Fruit fly (Drosophila melanogaster): ENCODE data around the gene CG33493.

Gene CG33493

dm6 chr3L:10737123-10737709 lies 44.2 kb upstream of the CG33493 start (continued):
- TF ChIP-seq CG11456 (GFP tag; IDR thresholded peaks at IDR 0.05) = peak; percentile 22; the same call in 1 of the 3 replicates
- TF ChIP-seq Kr (GFP tag; optimal IDR thresholded peaks at IDR 0.05) = no peak
- peak; percentile 95 for TF ChIP-seq kni (GFP tag; optimal IDR thresholded peaks at IDR 0.05)
- peak; percentile 9 for TF ChIP-seq ERR (GFP tag; optimal IDR thresholded peaks at IDR 0.05)
- TF ChIP-seq nerfin-1 (tag; optimal IDR thresholded peaks at IDR 0.05) = peak; percentile 51
- peak; percentile 37; the same call in 1 of the 2 replicates for TF ChIP-seq chm (GFP tag; IDR thresholded peaks at IDR 0.05)
- peak; percentile 72 for TF ChIP-seq tap (tag; optimal IDR thresholded peaks at IDR 0.05)
- peak; percentile 15 for TF ChIP-seq CG12391 (tag; optimal IDR thresholded peaks at IDR 0.05)
- TF ChIP-seq CG12071 (GFP tag; optimal IDR thresholded peaks at IDR 0.05) = peak; percentile 65
- TF ChIP-seq CG17359 (tag; optimal IDR thresholded peaks at IDR 0.05) = peak; percentile 10
- TF ChIP-seq CG13287 (GFP tag; IDR thresholded peaks at IDR 0.05; ENCODE audit: partially characterized antibody) = peak; percentile 21; the same call in 1 of the 2 replicates
- peak; percentile 54 for TF ChIP-seq GATAe (GFP tag; conservative IDR thresholded peaks at IDR 0.05)
- TF ChIP-seq CG8924 (tag; optimal IDR thresholded peaks at IDR 0.05) = peak; percentile 72
- TF ChIP-seq sens-2 (GFP tag; IDR thresholded peaks at IDR 0.05) = peak; percentile 84
- peak; percentile 22; the same call in 1 of the 2 replicates for TF ChIP-seq Ptx1 (GFP tag; IDR thresholded peaks at IDR 0.05)
- TF ChIP-seq bcd (GFP tag; optimal IDR thresholded peaks at IDR 0.05) = peak; percentile 34
- peak; percentile 79 for TF ChIP-seq B-H2 (GFP tag; optimal IDR thresholded peaks at IDR 0.05)
- TF ChIP-seq run (tag; optimal IDR thresholded peaks at IDR 0.05) = peak; percentile 43
- TF ChIP-seq MTF-1 (GFP tag; optimal IDR thresholded peaks at IDR 0.05; ENCODE audit: borderline replicate concordance) = peak; percentile 32
- peak; percentile 87 for TF ChIP-seq CG8478 (optimal IDR thresholded peaks at IDR 0.05)
- peak; percentile 73 for TF ChIP-seq Fer1 (GFP tag; optimal IDR thresholded peaks at IDR 0.05)
- peak; percentile 53 for TF ChIP-seq nom (GFP tag; optimal IDR thresholded peaks at IDR 0.05)
- peak; percentile 32 for TF ChIP-seq CG4328 (GFP tag; optimal IDR thresholded peaks at IDR 0.05)
- no peak for TF ChIP-seq disco-r (GFP tag; optimal IDR thresholded peaks at IDR 0.05)
- peak; percentile 1 for TF ChIP-seq Lhr (GFP tag; optimal IDR thresholded peaks at IDR 0.05)
- TF ChIP-seq lilli (GFP tag; optimal IDR thresholded peaks at IDR 0.05) = no peak
- TF ChIP-seq oc (tag; optimal IDR thresholded peaks at IDR 0.05) = peak; percentile 84
- peak; percentile 23 for TF ChIP-seq CG10979 (tag; optimal IDR thresholded peaks at IDR 0.05)

dm6 chr3L:10736483-10737122 lies 43.6 kb upstream of the CG33493 start:
- peak; percentile 28 for TF ChIP-seq CG2678 (tag; optimal IDR thresholded peaks at IDR 0.05)
- no peak for TF ChIP-seq Lpt (GFP tag; optimal IDR thresholded peaks at IDR 0.05)
- no peak for TF ChIP-seq CG1233 (GFP tag; optimal IDR thresholded peaks at IDR 0.05)
- no peak for TF ChIP-seq chif (GFP tag; optimal IDR thresholded peaks at IDR 0.05)
- 0 out of 2 replicates have a peak, but pooled peaks have one; percentile 32 for TF ChIP-seq CG17612 (GFP tag; IDR thresholded peaks at IDR 0.05)
- no peak for TF ChIP-seq maf-S (GFP tag; optimal IDR thresholded peaks at IDR 0.05)
- peak; percentile 24 for TF ChIP-seq unpg (GFP tag; optimal IDR thresholded peaks at IDR 0.05)
- no peak for TF ChIP-seq ham (GFP tag; IDR thresholded peaks at IDR 0.05)
- TF ChIP-seq CG14014 (GFP tag; IDR thresholded peaks at IDR 0.05) = 0 out of 2 replicates have a peak, but pooled peaks have one; percentile 6
- no peak for TF ChIP-seq grn (GFP tag; optimal IDR thresholded peaks at IDR 0.05)
- TF ChIP-seq dpn (GFP tag; optimal IDR thresholded peaks at IDR 0.05) = peak in 1 of 2 experiments; percentile 4
- TF ChIP-seq corto (GFP tag; optimal IDR thresholded peaks at IDR 0.05) = no peak
- peak; percentile 9 for TF ChIP-seq CG4707 (GFP tag; optimal IDR thresholded peaks at IDR 0.05)
- TF ChIP-seq Jarid2 (GFP tag; optimal IDR thresholded peaks at IDR 0.05) = no peak
- no peak for TF ChIP-seq Stat92E (GFP tag; optimal IDR thresholded peaks at IDR 0.05)
- TF ChIP-seq CG7928 (GFP tag; optimal IDR thresholded peaks at IDR 0.05) = no peak
- TF ChIP-seq ranshi (GFP tag; IDR thresholded peaks at IDR 0.05) = peak; percentile 35; the same call in 1 of the 2 replicates
- no peak for TF ChIP-seq CG1792 (GFP tag; optimal IDR thresholded peaks at IDR 0.05)
- TF ChIP-seq bowl (GFP tag; IDR thresholded peaks at IDR 0.05) = no peak
- peak; percentile 22 for TF ChIP-seq CG2120 (GFP tag; optimal IDR thresholded peaks at IDR 0.05)
- no peak for TF ChIP-seq fd102C (GFP tag; optimal IDR thresholded peaks at IDR 0.05)

Measured in whole organism, embryonic.